Fruit fly (Drosophila melanogaster) whole organism, embryonic: ENCODE measurements around the gene RpS30.

Experiments used
- Atf-2 ChIP-seq: fragments of 200-800 bp; sonication (Bioruptor generic); optimal IDR thresholded peaks from 2 replicates; lab custom pipeline; 2016; ENCODE audit warnings: missing biosample characterization, missing genetic modification characterization
- CG10267 ChIP-seq: fragments of 200-800 bp; sonication (Bioruptor generic); optimal IDR thresholded peaks from 2 replicates; lab custom pipeline; 2018; ENCODE audit warnings: missing biosample characterization, mild to moderate bottlenecking, missing genetic modification characterization, moderate library complexity
- CG10274 ChIP-seq: fragments of 200-800 bp; sonication (Bioruptor generic); optimal IDR thresholded peaks from 3 replicates; lab custom pipeline; 2017; ENCODE audit warnings: missing biosample characterization, mild to moderate bottlenecking, missing genetic modification characterization
- CG1233 ChIP-seq: fragments of 200-800 bp; sonication (Bioruptor generic); optimal IDR thresholded peaks from 4 replicates; lab custom pipeline; 2018; ENCODE audit warnings: missing biosample characterization, mild to moderate bottlenecking, missing genetic modification characterization
- CG15479 ChIP-seq: fragments of 200-800 bp; sonication (Bioruptor generic); optimal IDR thresholded peaks from 3 replicates; lab custom pipeline; 2019; ENCODE audit warnings: missing biosample characterization, mild to moderate bottlenecking, missing genetic modification characterization, moderate library complexity
- CG15601 ChIP-seq: fragments of 200-800 bp; sonication (Bioruptor generic); optimal IDR thresholded peaks from 3 replicates; lab custom pipeline; 2019; ENCODE audit warnings: missing biosample characterization, mild to moderate bottlenecking, missing genetic modification characterization, moderate library complexity
- CG17359 ChIP-seq: fragments of 200-800 bp; sonication (Bioruptor generic); optimal IDR thresholded peaks from 3 replicates; lab custom pipeline; 2018; ENCODE audit warnings: missing biosample characterization, mild to moderate bottlenecking, missing genetic modification characterization, moderate library complexity
- CG17568 ChIP-seq: fragments of 200-800 bp; sonication (Bioruptor generic); optimal IDR thresholded peaks from 2 replicates; lab custom pipeline; 2018; ENCODE audit warnings: missing biosample characterization, mild to moderate bottlenecking, missing genetic modification characterization, moderate library complexity
- CG18011 ChIP-seq: fragments of 200-800 bp; sonication (Bioruptor generic); optimal IDR thresholded peaks from 2 replicates; lab custom pipeline; 2017; ENCODE audit warnings: missing biosample characterization, missing genetic modification characterization, mild to moderate bottlenecking, moderate library complexity, missing genotype
- CG2116 ChIP-seq: fragments of 200-800 bp; sonication (Bioruptor generic); optimal IDR thresholded peaks from 3 replicates; lab custom pipeline; 2018; ENCODE audit warnings: missing biosample characterization, mild to moderate bottlenecking, missing genetic modification characterization
- CG2120 ChIP-seq: fragments of 200-800 bp; sonication (Bioruptor generic); optimal IDR thresholded peaks from 3 replicates; lab custom pipeline; 2016; ENCODE audit warnings: missing biosample characterization, missing genetic modification characterization
- CG2129 ChIP-seq: fragments of 200-800 bp; sonication (Bioruptor generic); IDR thresholded peaks from 2 replicates; pipeline ENCODE4 v1.3.6; 2022; ENCODE audit warnings: missing biosample characterization, missing genetic modification characterization; ENCODE audit not compliant: partially characterized antibody
- CG3726 ChIP-seq: fragments of 200-800 bp; sonication (Bioruptor generic); IDR thresholded peaks from 3 replicates; pipeline ENCODE4, ENCODE4 v1.3.6; 2022; ENCODE audit warnings: missing biosample characterization, missing genetic modification characterization
- CG42726 ChIP-seq: fragments of 200-800 bp; sonication (Bioruptor generic); IDR thresholded peaks from 2 replicates; pipeline ENCODE4 v1.3.6; 2022; ENCODE audit warnings: missing biosample characterization, missing genetic modification characterization; ENCODE audit not compliant: partially characterized antibody
- CG4360 ChIP-seq: fragments of 200-800 bp; sonication (Bioruptor generic); IDR thresholded peaks from 2 replicates; pipeline ENCODE4 v1.3.6; 2022; ENCODE audit warnings: missing biosample characterization, missing genetic modification characterization
- CG43689 ChIP-seq: fragments of 200-800 bp; sonication (Bioruptor generic); IDR thresholded peaks from 2 replicates; pipeline ENCODE4 v1.3.6; 2022; ENCODE audit warnings: missing biosample characterization, missing genetic modification characterization
- CG4424 ChIP-seq: fragments of 200-800 bp; sonication (Bioruptor generic); optimal IDR thresholded peaks from 3 replicates; lab custom pipeline; 2016; ENCODE audit warnings: missing biosample characterization, missing genetic modification characterization
- CG5953 ChIP-seq: fragments of 200-800 bp; sonication (Bioruptor generic); IDR thresholded peaks from 2 replicates; pipeline ENCODE4 v1.3.6; 2022; ENCODE audit warnings: missing biosample characterization, missing genetic modification characterization
- CG7928 ChIP-seq: fragments of 200-800 bp; sonication (Bioruptor generic); optimal IDR thresholded peaks from 2 replicates; lab custom pipeline; 2017; ENCODE audit warnings: missing biosample characterization, mild to moderate bottlenecking, missing genetic modification characterization
- CG8089 ChIP-seq: fragments of 200-800 bp; sonication (Bioruptor generic); optimal IDR thresholded peaks from 3 replicates; lab custom pipeline; 2016; ENCODE audit warnings: missing biosample characterization, missing genetic modification characterization
- CG8281 ChIP-seq: fragments of 200-800 bp; sonication (Bioruptor generic); optimal IDR thresholded peaks from 2 replicates; lab custom pipeline; 2018; ENCODE audit warnings: missing biosample characterization, mild to moderate bottlenecking, missing genetic modification characterization, moderate library complexity
- CG8290 ChIP-seq, 3 experiments: fragments of 200-800 bp; sonication (Bioruptor generic); optimal IDR thresholded peaks; 2 replicates each; lab custom pipeline; 2016 to 2019; ENCODE audit warnings: missing biosample characterization in 3 of 3, missing genetic modification characterization in 3 of 3, mild to moderate bottlenecking in 2 of 3, moderate library complexity in 1 of 3
- CG8478 ChIP-seq: fragments of >200 bp; optimal IDR thresholded peaks from 2 replicates; lab custom pipeline; 2018
- CG8924 ChIP-seq: fragments of 200-800 bp; optimal IDR thresholded peaks from 3 replicates; lab custom pipeline; 2019; ENCODE audit warnings: missing biosample characterization, mild to moderate bottlenecking, missing genetic modification characterization, moderate library complexity
- CG9215 ChIP-seq: fragments of 200-800 bp; sonication (Bioruptor generic); IDR thresholded peaks from 2 replicates; pipeline ENCODE4 v1.3.6; 2022; ENCODE audit warnings: missing biosample characterization, missing genetic modification characterization
- Camta ChIP-seq: fragments of 200-800 bp; sonication (Bioruptor generic); optimal IDR thresholded peaks from 2 replicates; lab custom pipeline; 2016; ENCODE audit warnings: missing biosample characterization, missing genetic modification characterization
- CrebB ChIP-seq: fragments of 200-800 bp; sonication (Bioruptor generic); optimal IDR thresholded peaks from 3 replicates; lab custom pipeline; 2018; ENCODE audit warnings: missing biosample characterization, mild to moderate bottlenecking, missing genetic modification characterization
- MESR4 ChIP-seq: fragments of 200-800 bp; sonication (Bioruptor generic); optimal IDR thresholded peaks from 2 replicates; lab custom pipeline; 2018; ENCODE audit warnings: missing biosample characterization, mild to moderate bottlenecking, missing genetic modification characterization, moderate library complexity
- PHDP ChIP-seq: fragments of 200-800 bp; sonication (Bioruptor generic); optimal IDR thresholded peaks from 3 replicates; lab custom pipeline; 2018; ENCODE audit warnings: missing biosample characterization, mild to moderate bottlenecking, missing genetic modification characterization, moderate library complexity
- ap ChIP-seq: fragments of 200-800 bp; sonication (Bioruptor generic); IDR thresholded peaks from 2 replicates; pipeline ENCODE4 v1.3.6; 2022; ENCODE audit warnings: missing biosample characterization, missing genetic modification characterization
- ci ChIP-seq: fragments of 200-800 bp; sonication (Bioruptor generic); IDR thresholded peaks from 3 replicates; pipeline ENCODE4 v1.3.6; 2022; ENCODE audit warnings: missing biosample characterization, missing genetic modification characterization
- esg ChIP-seq: fragments of 200-800 bp; sonication (Bioruptor generic); conservative IDR thresholded peaks from 2 replicates; pipeline ENCODE4 v1.3.6; 2022; ENCODE audit warnings: missing biosample characterization, missing genetic modification characterization
- her ChIP-seq: fragments of 200-800 bp; sonication (Bioruptor generic); optimal IDR thresholded peaks from 2 replicates; lab custom pipeline; 2016; ENCODE audit warnings: missing biosample characterization, missing genetic modification characterization
- insv ChIP-seq, 2 experiments: fragments of 200-800 bp; sonication (Bioruptor generic); optimal IDR thresholded peaks; 3 replicates each; lab custom pipeline; 2016 to 2018; ENCODE audit warnings: missing biosample characterization in 2 of 2, missing genetic modification characterization in 2 of 2
- lab ChIP-seq: fragments of 200-800 bp; sonication (Bioruptor generic); optimal IDR thresholded peaks from 3 replicates; lab custom pipeline; 2017; ENCODE audit warnings: missing biosample characterization, missing genetic modification characterization, mild to moderate bottlenecking, moderate library complexity, missing genetic modification reagents
- lilli ChIP-seq: fragments of 200-800 bp; sonication (Bioruptor generic); optimal IDR thresholded peaks from 3 replicates; lab custom pipeline; 2016; ENCODE audit warnings: missing biosample characterization, missing genetic modification characterization
- lmd ChIP-seq: fragments of 200-800 bp; sonication (Bioruptor generic); IDR thresholded peaks from 2 replicates; pipeline ENCODE4 v1.3.6; 2022; ENCODE audit warnings: missing biosample characterization, missing genetic modification characterization
- otp ChIP-seq: fragments of 200-800 bp; sonication (Bioruptor generic); IDR thresholded peaks from 3 replicates; pipeline ENCODE4, ENCODE4 v1.3.6; 2022; ENCODE audit warnings: missing biosample characterization, missing genetic modification characterization
- peb ChIP-seq: fragments of 200-800 bp; sonication (Bioruptor generic); IDR thresholded peaks from 2 replicates; pipeline ENCODE4 v1.3.6; 2022; ENCODE audit warnings: missing biosample characterization, missing genetic modification characterization
- pita ChIP-seq: fragments of 200-800 bp; sonication (Bioruptor generic); optimal IDR thresholded peaks from 2 replicates; lab custom pipeline; 2017; ENCODE audit warnings: missing biosample characterization, mild to moderate bottlenecking, missing genetic modification characterization
- run ChIP-seq: fragments of 200-800 bp; sonication (Bioruptor generic); optimal IDR thresholded peaks from 3 replicates; lab custom pipeline; 2018; ENCODE audit warnings: missing biosample characterization, mild to moderate bottlenecking, missing genetic modification characterization
- sc ChIP-seq, 3 experiments: fragments of >200 bp in 2 of 3; fragments of 200-800 bp in 1 of 3; sonication (Bioruptor generic) in 1 of 3; optimal IDR thresholded peaks; 2 replicates in 2 of 3; 3 replicates in 1 of 3; lab custom pipeline; 2017; ENCODE audit warnings: mild to moderate bottlenecking in 1 of 3, missing biosample characterization in 1 of 3, missing genetic modification characterization in 1 of 3, missing genetic modification reagents in 1 of 3
- sens ChIP-seq: fragments of 200-800 bp; sonication (Bioruptor generic); peaks from one replicate; lab custom pipeline; 2016; ENCODE audit warnings: missing biosample characterization, missing genetic modification characterization
- sens-2 ChIP-seq: fragments of 200-800 bp; sonication (Bioruptor generic); IDR thresholded peaks from 2 replicates; pipeline ENCODE4 v1.3.6; 2022; ENCODE audit warnings: missing biosample characterization, missing genetic modification characterization
- unc-4 ChIP-seq: fragments of 200-800 bp; sonication (Bioruptor generic); IDR thresholded peaks from 2 replicates; pipeline ENCODE4 v1.3.6; 2022; ENCODE audit warnings: missing biosample characterization, missing genetic modification characterization; ENCODE audit not compliant: partially characterized antibody
- usp ChIP-seq: fragments of >200 bp; optimal IDR thresholded peaks from 2 replicates; lab custom pipeline; 2017; ENCODE audit warnings: missing biosample characterization, missing genetic modification characterization
- zen2 ChIP-seq: fragments of 200-800 bp; sonication (Bioruptor generic); IDR thresholded peaks from 3 replicates; pipeline ENCODE4 v1.3.6; 2022; ENCODE audit warnings: missing biosample characterization, missing genetic modification characterization; ENCODE audit not compliant: partially characterized antibody
- zfh2 ChIP-seq: fragments of 200-800 bp; sonication (Bioruptor generic); optimal IDR thresholded peaks from 2 replicates; lab custom pipeline; 2016; ENCODE audit warnings: missing biosample characterization, missing genetic modification characterization

RpS30 gene

dm6 chr3R:20832689-20833524, 17.4 kb upstream of the RpS30 start, which contains the start of gene Synd (continued):
- TF ChIP-seq CG15479 (GFP tag; lab: Kevin White, UChicago) (peak; percentile 26), CG42726 (GFP tag; lab: Robert Waterston, UW) (no peak), CG17568 (GFP tag; lab: Kevin White, UChicago) (peak; percentile 43), Camta (GFP tag; lab: Kevin White, UChicago) (no peak), unc-4 (peak; percentile 49; the same call in 1 of the 2 replicates), otp (0 out of 3 replicates have a peak, but pooled peaks have one; percentile 15), CG10267 (peak; percentile 32), CG2116 (no peak), lab (GFP tag; lab: Kevin White, UChicago) (peak; percentile 49), zen2 (GFP tag; lab: Robert Waterston, UW) (no peak), insv (GFP tag; optimal IDR thresholded peaks at IDR 0.05; lab: Kevin White, UChicago) (peak in 1 of 2 experiments; percentile 28), pita (GFP tag; lab: Kevin White, UChicago) (no peak), sens-2 (GFP tag; lab: Robert Waterston, UW) (no peak), CG17359 (tag; lab: Kevin White, UChicago) (peak; percentile 6), CG5953 (no peak), run (tag; lab: Kevin White, UChicago) (peak; percentile 14), PHDP (tag; lab: Kevin White, UChicago) (peak; percentile 13), CG8290 (GFP tag; optimal IDR thresholded peaks at IDR 0.05; lab: Kevin White, UChicago) (no peak), CG8290 (tag; optimal IDR thresholded peaks at IDR 0.05; lab: Kevin White, UChicago) (peak in 1 of 2 experiments; percentile 32), CG15601 (tag; lab: Kevin White, UChicago) (no peak), her (GFP tag; lab: Kevin White, UChicago) (peak; percentile 23), CG2129 (GFP tag; lab: Robert Waterston, UW) (no peak), lilli (peak; percentile 18), CG4424 (GFP tag; lab: Kevin White, UChicago) (no peak), Atf-2 (GFP tag; lab: Kevin White, UChicago) (no peak), CrebB (tag; lab: Kevin White, UChicago) (peak; percentile 31), ap (no peak), CG9215 (GFP tag; lab: Robert Waterston, UW) (no peak), sens (GFP tag; lab: Kevin White, UChicago) (peak; percentile 69), sc (optimal IDR thresholded peaks at IDR 0.05; lab: Kevin White, UChicago) (no peak), sc (GFP tag; optimal IDR thresholded peaks at IDR 0.05; lab: Kevin White, UChicago) (no peak), peb (GFP tag; lab: Robert Waterston, UW) (no peak), CG43689 (GFP tag; lab: Robert Waterston, UW) (no peak), CG2120 (GFP tag; lab: Kevin White, UChicago) (peak; percentile 53), MESR4 (GFP tag; lab: Kevin White, UChicago) (peak; percentile 92), CG10274 (GFP tag; lab: Kevin White, UChicago) (peak; percentile 97), CG8924 (tag; lab: Kevin White, UChicago) (peak; percentile 63), zfh2 (peak; percentile 10), CG8281 (tag; lab: Kevin White, UChicago) (no peak), ci (GFP tag; lab: Robert Waterston, UW) (0 out of 3 replicates have a peak, but pooled peaks have one; percentile 40), CG1233 (no peak), CG3726 (no peak), CG8089 (no peak), CG18011 (GFP tag; lab: Kevin White, UChicago) (peak; percentile 2), CG7928 (no peak), CG4360 (peak; percentile 64; the same call in 1 of the 2 replicates), esg (GFP tag; lab: Robert Waterston, UW) (no peak), usp (GFP tag; lab: Kevin White, UChicago) (no peak), CG8478 (peak; percentile 84), lmd (GFP tag; lab: Robert Waterston, UW) (peak; percentile 23; the same call in 1 of the 2 replicates)
